Worm (Caenorhabditis elegans) whole organism, L4 larva: Measurements from ENCODE around the gene wrt-4.

ENCODE experiments used
- D1046.2 ChIP-seq: fragments of 200-800 bp; sonication (Bioruptor generic); IDR thresholded peaks from 2 replicates; pipeline ENCODE4 v1.3.6; 2022; ENCODE audit warnings: missing genetic modification characterization, missing compliant biosample characterization
- F10B5.3 ChIP-seq: sonication (generic microtip); optimal IDR thresholded peaks from 2 replicates; lab custom pipeline; 2016; ENCODE audit warnings: mild to moderate bottlenecking, missing genetic modification characterization, missing compliant biosample characterization
- F26F4.8 ChIP-seq: fragments of 200-800 bp; sonication (Bioruptor generic); conservative IDR thresholded peaks from 2 replicates; pipeline ENCODE4 v1.3.6; 2022; ENCODE audit warnings: missing genetic modification characterization, missing compliant biosample characterization
- R02D3.7 ChIP-seq: fragments of 150-350 bp; sonication (generic microtip); optimal IDR thresholded peaks from 3 replicates; lab custom pipeline; 2014; ENCODE audit warnings: missing biosample characterization, missing genetic modification characterization
- T26A8.4 ChIP-seq: fragments of 200-800 bp; sonication (Bioruptor generic); IDR thresholded peaks from 2 replicates; pipeline ENCODE4 v1.3.6; 2022; ENCODE audit warnings: missing genetic modification characterization, missing compliant biosample characterization
- Y105C5A.15 ChIP-seq: fragments of 200-800 bp; sonication (Bioruptor generic); IDR thresholded peaks from 2 replicates; pipeline ENCODE4 v1.3.6; 2022; ENCODE audit warnings: missing genetic modification characterization, missing compliant biosample characterization
- aha-1 ChIP-seq: fragments of 150-350 bp; peaks from one replicate; lab custom pipeline; 2014; ENCODE audit warnings: missing biosample characterization, missing genetic modification characterization
- attf-4 ChIP-seq: sonication (generic microtip); optimal IDR thresholded peaks from 3 replicates; lab custom pipeline; 2017; ENCODE audit warnings: missing biosample characterization, missing genetic modification characterization
- ceh-20 ChIP-seq: fragments of 200-800 bp; sonication (Bioruptor generic); IDR thresholded peaks from 2 replicates; pipeline ENCODE4 v1.3.6; 2022; ENCODE audit warnings: missing genetic modification reagents, missing genetic modification characterization, missing compliant biosample characterization
- ceh-28 ChIP-seq: fragments of 150-350 bp; optimal IDR thresholded peaks from 2 replicates; lab custom pipeline; 2014; ENCODE audit warnings: missing biosample characterization, missing genetic modification reagents, missing genetic modification characterization
- ceh-82 ChIP-seq: sonication (generic microtip); optimal IDR thresholded peaks from 2 replicates; lab custom pipeline; 2017; ENCODE audit warnings: missing biosample characterization, missing genetic modification characterization
- ctbp-1 ChIP-seq: fragments of 200-800 bp; sonication (Bioruptor generic); IDR thresholded peaks from 2 replicates; pipeline ENCODE4 v1.3.6; 2022; ENCODE audit warnings: missing genetic modification reagents, missing genetic modification characterization, missing compliant biosample characterization
- daf-8 ChIP-seq: fragments of 200-800 bp; sonication (Bioruptor generic); IDR thresholded peaks from 2 replicates; pipeline ENCODE4 v1.3.6; 2022; ENCODE audit warnings: missing genetic modification characterization, missing compliant biosample characterization
- dpl-1 ChIP-seq: fragments of 150-350 bp; optimal IDR thresholded peaks from 2 replicates; lab custom pipeline; 2014; ENCODE audit warnings: missing biosample characterization, missing genetic modification reagents, missing genetic modification characterization
- duxl-1 ChIP-seq: sonication (generic microtip); optimal IDR thresholded peaks from 2 replicates; lab custom pipeline; 2016; ENCODE audit warnings: mild to moderate bottlenecking, missing genetic modification characterization, moderate library complexity, missing compliant biosample characterization; ENCODE audit not compliant: poor library complexity
- egl-27 ChIP-seq: sonication (generic microtip); optimal IDR thresholded peaks from 3 replicates; lab custom pipeline; 2017; ENCODE audit warnings: missing biosample characterization, missing genetic modification reagents, missing genetic modification characterization
- egl-43 ChIP-seq: fragments of 200-800 bp; sonication (Bioruptor generic); IDR thresholded peaks from 2 replicates; pipeline ENCODE4 v1.3.6; 2022; ENCODE audit warnings: missing genetic modification reagents, missing genetic modification characterization, missing compliant biosample characterization
- hlh-11 ChIP-seq: fragments of 200-800 bp; sonication (Bioruptor generic); optimal IDR thresholded peaks from 2 replicates; lab custom pipeline; 2018; ENCODE audit warnings: mild to moderate bottlenecking, missing genetic modification characterization, missing compliant biosample characterization
- hlh-30 ChIP-seq: sonication (generic microtip); optimal IDR thresholded peaks from 2 replicates; lab custom pipeline; 2017; ENCODE audit warnings: antibody characterized with exemption, mild to moderate bottlenecking, missing genetic modification characterization, missing compliant biosample characterization; ENCODE audit not compliant: insufficient read depth
- hmg-1.1 ChIP-seq: fragments of 200-800 bp; sonication (Bioruptor generic); IDR thresholded peaks from 2 replicates; pipeline ENCODE4 v1.3.6; 2022; ENCODE audit warnings: missing genetic modification reagents, missing genetic modification characterization, missing compliant biosample characterization
- lim-7 ChIP-seq: fragments of 200-800 bp; sonication (Bioruptor generic); IDR thresholded peaks from 2 replicates; pipeline ENCODE4 v1.3.6; 2022; ENCODE audit warnings: missing genetic modification characterization, missing compliant biosample characterization
- lin-15B ChIP-seq: fragments of 150-350 bp; sonication (generic microtip); optimal IDR thresholded peaks from 3 replicates; lab custom pipeline; 2014; ENCODE audit warnings: missing biosample characterization, missing genetic modification characterization
- lin-29 ChIP-seq: fragments of 200-800 bp; sonication (Bioruptor generic); IDR thresholded peaks from 2 replicates; pipeline ENCODE4 v1.3.6; 2022; ENCODE audit warnings: missing genetic modification reagents, missing genetic modification characterization, missing compliant biosample characterization
- lsy-2 ChIP-seq, 2 experiments: fragments of 150-350 bp in 1 of 2; sonication (generic microtip) in 1 of 2; optimal IDR thresholded peaks; 2 replicates each; lab custom pipeline; 2014 to 2017; ENCODE audit warnings: missing biosample characterization in 2 of 2, missing genetic modification characterization in 2 of 2
- madf-9 ChIP-seq: fragments of 200-800 bp; sonication (Bioruptor generic); conservative IDR thresholded peaks from 2 replicates; pipeline ENCODE4 v1.3.6; 2022; ENCODE audit warnings: missing genetic modification reagents, missing genetic modification characterization, missing compliant biosample characterization
- mdl-1 ChIP-seq, 2 experiments: fragments of 150-350 bp in 1 of 2; sonication (generic microtip) in 1 of 2; optimal IDR thresholded peaks; 2 replicates each; lab custom pipeline; 2014 to 2017; ENCODE audit warnings: missing biosample characterization in 2 of 2, missing genetic modification characterization in 2 of 2
- mxl-2 ChIP-seq: fragments of 200-800 bp; sonication (Bioruptor generic); conservative IDR thresholded peaks from 2 replicates; pipeline ENCODE4 v1.3.6; 2022; ENCODE audit warnings: missing genetic modification reagents, missing genetic modification characterization, missing compliant biosample characterization
- mxl-3 ChIP-seq: fragments of 200-800 bp; sonication (Bioruptor generic); optimal IDR thresholded peaks from 2 replicates; lab custom pipeline; 2018; ENCODE audit warnings: mild to moderate bottlenecking, missing genetic modification characterization, missing compliant biosample characterization
- nhr-10 ChIP-seq: fragments of 150-350 bp; optimal IDR thresholded peaks from 2 replicates; lab custom pipeline; 2014; ENCODE audit warnings: missing biosample characterization, missing genetic modification characterization
- nhr-102 ChIP-seq: sonication (generic microtip); optimal IDR thresholded peaks from 2 replicates; lab custom pipeline; 2016; ENCODE audit warnings: mild to moderate bottlenecking, missing genetic modification characterization, moderate library complexity, missing compliant biosample characterization
- nhr-237 ChIP-seq: sonication (generic microtip); optimal IDR thresholded peaks from 2 replicates; lab custom pipeline; 2017; ENCODE audit warnings: missing biosample characterization, missing genetic modification characterization
- nhr-28 ChIP-seq: fragments of 150-350 bp; optimal IDR thresholded peaks from 2 replicates; lab custom pipeline; 2014; ENCODE audit warnings: missing biosample characterization, missing genetic modification characterization
- nhr-41 ChIP-seq: fragments of 200-800 bp; sonication (Bioruptor generic); IDR thresholded peaks from 2 replicates; pipeline ENCODE4 v1.3.6; 2022; ENCODE audit warnings: missing genetic modification reagents, missing genetic modification characterization, missing compliant biosample characterization
- nhr-6 ChIP-seq: fragments of 150-350 bp; optimal IDR thresholded peaks from 2 replicates; lab custom pipeline; 2014; ENCODE audit warnings: missing biosample characterization, missing genetic modification characterization
- pha-4 ChIP-seq, 2 experiments: fragments of 150-350 bp in 1 of 2; fragments of 200-800 bp in 1 of 2; sonication (Bioruptor generic) in 1 of 2; IDR thresholded peaks in 1 of 2; optimal IDR thresholded peaks in 1 of 2; 2 replicates each; pipeline versions ENCODE4 v1.3.6 to Lab custom; 2014 to 2022; ENCODE audit warnings: missing genetic modification characterization in 2 of 2, missing genetic modification reagents in 2 of 2, missing biosample characterization in 1 of 2, missing compliant biosample characterization in 1 of 2
- php-3 ChIP-seq: fragments of 200-800 bp; sonication (Bioruptor generic); IDR thresholded peaks from 2 replicates; pipeline ENCODE4 v1.3.6; 2022; ENCODE audit warnings: missing genetic modification reagents, missing genetic modification characterization, missing compliant biosample characterization
- rbr-2 ChIP-seq: sonication (generic microtip); optimal IDR thresholded peaks from 2 replicates; lab custom pipeline; 2016; ENCODE audit warnings: missing genotype, missing genetic modification characterization, missing compliant biosample characterization
- sdz-12 ChIP-seq: fragments of 200-800 bp; sonication (Bioruptor generic); optimal IDR thresholded peaks from 2 replicates; lab custom pipeline; 2018; ENCODE audit warnings: mild to moderate bottlenecking, missing genetic modification characterization, missing compliant biosample characterization
- set-16 ChIP-seq: fragments of 200-800 bp; sonication (Bioruptor generic); IDR thresholded peaks from 2 replicates; pipeline ENCODE4 v1.3.6; 2022; ENCODE audit warnings: missing genetic modification reagents, missing genetic modification characterization, missing compliant biosample characterization
- snpc-4 ChIP-seq: fragments of 150-350 bp; optimal IDR thresholded peaks from 2 replicates; lab custom pipeline; 2014; ENCODE audit warnings: missing biosample characterization, missing genetic modification characterization
- spr-1 ChIP-seq: sonication (generic microtip); optimal IDR thresholded peaks from 2 replicates; lab custom pipeline; 2016; ENCODE audit warnings: mild to moderate bottlenecking, missing genetic modification characterization, missing compliant biosample characterization
- spr-3 ChIP-seq: fragments of 200-800 bp; sonication (Bioruptor generic); optimal IDR thresholded peaks from 2 replicates; lab custom pipeline; 2018; ENCODE audit warnings: mild to moderate bottlenecking, missing genetic modification characterization, missing compliant biosample characterization
- vab-7 ChIP-seq: fragments of 200-800 bp; sonication (Bioruptor generic); IDR thresholded peaks from 2 replicates; pipeline ENCODE4 v1.3.6; 2022; ENCODE audit warnings: missing genetic modification reagents, missing genetic modification characterization, missing compliant biosample characterization
- zip-11 ChIP-seq: fragments of 200-800 bp; sonication (Bioruptor generic); IDR thresholded peaks from 2 replicates; pipeline ENCODE4 v1.3.6; 2022; ENCODE audit warnings: missing genetic modification characterization, missing compliant biosample characterization

The wrt-4 gene

ce11 chrX:15741852-15742251, 15.2 kb downstream of the wrt-4 start (continued):
- peak; percentile 1 for TF ChIP-seq dpl-1 (GFP tag; lab: Kevin White, UChicago)
- no peak for TF ChIP-seq ceh-82 (tag; lab: Kevin White, UChicago)
- no peak for TF ChIP-seq ceh-28
- TF ChIP-seq zip-11 (GFP tag; lab: Robert Waterston, UW) = no peak
- TF ChIP-seq set-16 (GFP tag; lab: Robert Waterston, UW) = peak; percentile 75
- 0 out of 2 replicates have a peak, but pooled peaks have one; percentile 40 for TF ChIP-seq nhr-41 (GFP tag; lab: Robert Waterston, UW)
- peak; percentile 76; the same call in 1 of the 2 replicates for TF ChIP-seq F26F4.8 (GFP tag; lab: Robert Waterston, UW)
- TF ChIP-seq spr-1 (tag; lab: Kevin White, UChicago) = peak; percentile 63
- TF ChIP-seq lim-7 (GFP tag; lab: Robert Waterston, UW) = peak; percentile 88
- no peak for TF ChIP-seq egl-27

ce11 chrX:15740526-15740925, 16.5 kb downstream of the wrt-4 start, which contains the start of gene srg-64:
Gene srg-64 (minus strand): TSS chrX:15740626.
- TF ChIP-seq nhr-41 (GFP tag; lab: Robert Waterston, UW) (no peak), mxl-2 (no peak), vab-7 (GFP tag; lab: Robert Waterston, UW) (no peak), Y105C5A.15 (GFP tag; lab: Robert Waterston, UW) (no peak), daf-8 (GFP tag; lab: Robert Waterston, UW) (no peak), sdz-12 (GFP tag; lab: Kevin White, UChicago) (no peak), hlh-11 (tag; lab: Kevin White, UChicago) (no peak), pha-4 (GFP tag; IDR thresholded peaks at IDR 0.05; lab: Robert Waterston, UW) (no peak), pha-4 (tag; optimal IDR thresholded peaks at IDR 0.05; lab: Kevin White, UChicago) (no peak), rbr-2 (tag; lab: Kevin White, UChicago) (no peak), ceh-82 (tag; lab: Kevin White, UChicago) (no peak)

ce11 chrX:15738432-15739003, 18.6 kb downstream of the wrt-4 start:
- TF ChIP-seq ctbp-1 (GFP tag; lab: Robert Waterston, UW) (0 out of 2 replicates have a peak, but pooled peaks have one; percentile 41), set-16 (GFP tag; lab: Robert Waterston, UW) (peak; percentile 97), egl-43 (GFP tag; lab: Robert Waterston, UW) (peak; percentile 20; the same call in 1 of the 2 replicates)

- TF ChIP-seq nhr-6 (tag; lab: Kevin White, UChicago) (peak; percentile 76), lim-7 (GFP tag; lab: Robert Waterston, UW) (no peak), snpc-4 (no peak), Y105C5A.15 (GFP tag; lab: Robert Waterston, UW) (no peak), mdl-1 (tag; optimal IDR thresholded peaks at IDR 0.05; lab: Kevin White, UChicago) (peak in 1 of 2 experiments; percentile 40), duxl-1 (tag; lab: Kevin White, UChicago) (peak; percentile 95), nhr-237 (tag; lab: Kevin White, UChicago) (no peak), F10B5.3 (tag; lab: Kevin White, UChicago) (peak; percentile 94), aha-1 (peak; percentile 31), lin-15B (tag; lab: Kevin White, UChicago) (no peak), mxl-3 (peak; percentile 43), spr-3 (GFP tag; lab: Kevin White, UChicago) (peak; percentile 13), daf-8 (GFP tag; lab: Robert Waterston, UW) (no peak), nhr-28 (peak; percentile 80), hmg-1.1 (GFP tag; lab: Robert Waterston, UW) (peak; percentile 91), hlh-30 (tag; lab: Kevin White, UChicago) (peak; percentile 74), php-3 (GFP tag; lab: Robert Waterston, UW) (no peak), T26A8.4 (GFP tag; lab: Robert Waterston, UW) (peak; percentile 89), egl-43 (GFP tag; lab: Robert Waterston, UW) (no peak), ceh-20 (GFP tag; lab: Robert Waterston, UW) (peak; percentile 54; the same call in 1 of the 2 replicates), lin-29 (peak; percentile 66; the same call in 1 of the 2 replicates), lsy-2 (tag; optimal IDR thresholded peaks at IDR 0.05; lab: Kevin White, UChicago) (peak; percentile 20 to 85), madf-9 (GFP tag; lab: Robert Waterston, UW) (no peak), R02D3.7 (tag; lab: Kevin White, UChicago) (no peak), attf-4 (tag; lab: Kevin White, UChicago) (no peak), nhr-102 (peak; percentile 93), D1046.2 (GFP tag; lab: Robert Waterston, UW) (no peak), nhr-10 (tag; lab: Kevin White, UChicago) (peak; percentile 41)
Measured at ce11 chrX:15736419-15736818, 20.6 kb downstream of the wrt-4 start.
